Worm (Caenorhabditis elegans) whole organism, L4 larva: Measurements from ENCODE around the gene vha-15.

Source experiments
- F10B5.3 ChIP-seq: sonication (generic microtip); optimal IDR thresholded peaks from 2 replicates; lab custom pipeline; 2016; ENCODE audit warnings: mild to moderate bottlenecking, missing genetic modification characterization, missing compliant biosample characterization
- F37D6.2 ChIP-seq: sonication (generic microtip); optimal IDR thresholded peaks from 2 replicates; lab custom pipeline; 2016; ENCODE audit warnings: mild to moderate bottlenecking, missing genetic modification characterization, missing compliant biosample characterization
- F44E2.7 ChIP-seq: fragments of 200-800 bp; sonication (Bioruptor generic); IDR thresholded peaks from 2 replicates; pipeline ENCODE4 v2.1.2; 2022; ENCODE audit warnings: missing genetic modification characterization, missing compliant biosample characterization
- R02D3.7 ChIP-seq: fragments of 150-350 bp; sonication (generic microtip); optimal IDR thresholded peaks from 3 replicates; lab custom pipeline; 2014; ENCODE audit warnings: missing biosample characterization, missing genetic modification characterization
- T20F7.1 ChIP-seq: fragments of 200-800 bp; sonication (Bioruptor generic); optimal IDR thresholded peaks from 2 replicates; lab custom pipeline; 2018; ENCODE audit warnings: mild to moderate bottlenecking, missing genetic modification characterization, missing compliant biosample characterization
- T26A8.4 ChIP-seq: fragments of 200-800 bp; sonication (Bioruptor generic); IDR thresholded peaks from 2 replicates; pipeline ENCODE4 v1.3.6; 2022; ENCODE audit warnings: missing genetic modification characterization, missing compliant biosample characterization
- Y75B8A.6 ChIP-seq: fragments of 200-800 bp; sonication (Bioruptor generic); IDR thresholded peaks from 2 replicates; pipeline ENCODE4 v1.3.6; 2022; ENCODE audit warnings: missing genetic modification reagents, missing genetic modification characterization, missing compliant biosample characterization
- ZK337.2 ChIP-seq: fragments of 200-800 bp; sonication (Bioruptor generic); IDR thresholded peaks from 2 replicates; pipeline ENCODE4 v1.3.6; 2022; ENCODE audit warnings: missing genetic modification reagents, missing genetic modification characterization, missing compliant biosample characterization
- aly-2 ChIP-seq: sonication (generic microtip); optimal IDR thresholded peaks from 2 replicates; lab custom pipeline; 2018; ENCODE audit warnings: missing biosample characterization, missing genetic modification characterization
- ama-1 ChIP-seq: fragments of 150-350 bp; optimal IDR thresholded peaks from 2 replicates; lab custom pipeline; 2014; ENCODE audit warnings: inconsistent platforms, mixed read lengths
- arid-1 ChIP-seq: fragments of 200-800 bp; sonication (Bioruptor generic); conservative IDR thresholded peaks from 2 replicates; pipeline ENCODE4 v1.3.6; 2022; ENCODE audit warnings: missing genetic modification reagents, missing genetic modification characterization, missing compliant biosample characterization
- attf-4 ChIP-seq: sonication (generic microtip); optimal IDR thresholded peaks from 3 replicates; lab custom pipeline; 2017; ENCODE audit warnings: missing biosample characterization, missing genetic modification characterization
- ceh-20 ChIP-seq: fragments of 200-800 bp; sonication (Bioruptor generic); IDR thresholded peaks from 2 replicates; pipeline ENCODE4 v1.3.6; 2022; ENCODE audit warnings: missing genetic modification reagents, missing genetic modification characterization, missing compliant biosample characterization
- ceh-44 ChIP-seq: fragments of 200-800 bp; sonication (Bioruptor generic); IDR thresholded peaks from 2 replicates; pipeline ENCODE4 v1.3.6; 2022; ENCODE audit warnings: missing genetic modification reagents, missing genetic modification characterization, missing compliant biosample characterization
- ces-1 ChIP-seq: fragments of 150-350 bp; sonication (generic microtip); optimal IDR thresholded peaks from 4 replicates; lab custom pipeline; 2014; ENCODE audit warnings: missing biosample characterization, missing genetic modification reagents, missing genetic modification characterization
- cey-2 ChIP-seq: sonication (generic microtip); optimal IDR thresholded peaks from 3 replicates; lab custom pipeline; 2017; ENCODE audit warnings: missing genetic modification characterization, mild to moderate bottlenecking, missing compliant biosample characterization, antibody characterized with exemption, borderline replicate concordance; ENCODE audit not compliant: insufficient read depth
- ctbp-1 ChIP-seq: fragments of 200-800 bp; sonication (Bioruptor generic); IDR thresholded peaks from 2 replicates; pipeline ENCODE4 v1.3.6; 2022; ENCODE audit warnings: missing genetic modification reagents, missing genetic modification characterization, missing compliant biosample characterization
- duxl-1 ChIP-seq: sonication (generic microtip); optimal IDR thresholded peaks from 2 replicates; lab custom pipeline; 2016; ENCODE audit warnings: mild to moderate bottlenecking, missing genetic modification characterization, moderate library complexity, missing compliant biosample characterization; ENCODE audit not compliant: poor library complexity
- dve-1 ChIP-seq: sonication (generic microtip); optimal IDR thresholded peaks from 2 replicates; lab custom pipeline; 2017; ENCODE audit warnings: antibody characterized with exemption, mild to moderate bottlenecking, missing genetic modification characterization, missing compliant biosample characterization; ENCODE audit not compliant: insufficient read depth
- egl-43 ChIP-seq: fragments of 200-800 bp; sonication (Bioruptor generic); IDR thresholded peaks from 2 replicates; pipeline ENCODE4 v1.3.6; 2022; ENCODE audit warnings: missing genetic modification reagents, missing genetic modification characterization, missing compliant biosample characterization
- hif-1 ChIP-seq, 2 experiments: sonication (generic microtip); optimal IDR thresholded peaks; 2 replicates each; lab custom pipeline; 2016 to 2017; ENCODE audit warnings: missing compliant biosample characterization in 2 of 2, missing genetic modification characterization in 2 of 2, missing genetic modification reagents in 2 of 2, missing genotype in 2 of 2, mild to moderate bottlenecking in 1 of 2
- hlh-30 ChIP-seq: sonication (generic microtip); optimal IDR thresholded peaks from 2 replicates; lab custom pipeline; 2017; ENCODE audit warnings: antibody characterized with exemption, mild to moderate bottlenecking, missing genetic modification characterization, missing compliant biosample characterization; ENCODE audit not compliant: insufficient read depth
- jun-1 ChIP-seq: fragments of 150-350 bp; optimal IDR thresholded peaks from 2 replicates; lab custom pipeline; 2014; ENCODE audit warnings: missing biosample characterization, missing genetic modification reagents, missing genetic modification characterization
- lin-13 ChIP-seq: fragments of 150-350 bp; optimal IDR thresholded peaks from 2 replicates; lab custom pipeline; 2014; ENCODE audit warnings: missing biosample characterization, missing genetic modification reagents, missing genetic modification characterization
- lin-15B ChIP-seq: fragments of 150-350 bp; sonication (generic microtip); optimal IDR thresholded peaks from 3 replicates; lab custom pipeline; 2014; ENCODE audit warnings: missing biosample characterization, missing genetic modification characterization
- lin-29 ChIP-seq: fragments of 200-800 bp; sonication (Bioruptor generic); IDR thresholded peaks from 2 replicates; pipeline ENCODE4 v1.3.6; 2022; ENCODE audit warnings: missing genetic modification reagents, missing genetic modification characterization, missing compliant biosample characterization
- lin-38 ChIP-seq: fragments of 200-800 bp; sonication (Bioruptor generic); IDR thresholded peaks from 2 replicates; pipeline ENCODE4 v1.3.6; 2022; ENCODE audit warnings: missing genetic modification reagents, missing genetic modification characterization, missing compliant biosample characterization
- lir-3 ChIP-seq: sonication (generic microtip); optimal IDR thresholded peaks from 2 replicates; lab custom pipeline; 2016; ENCODE audit warnings: mild to moderate bottlenecking, missing genetic modification characterization, missing compliant biosample characterization
- lsy-2 ChIP-seq, 2 experiments: fragments of 150-350 bp in 1 of 2; sonication (generic microtip) in 1 of 2; optimal IDR thresholded peaks; 2 replicates each; lab custom pipeline; 2014 to 2017; ENCODE audit warnings: missing biosample characterization in 2 of 2, missing genetic modification characterization in 2 of 2
- madf-5 ChIP-seq, 2 experiments: fragments of 200-800 bp; sonication (Bioruptor generic); IDR thresholded peaks; 2 replicates each; pipeline ENCODE4 v1.3.6; 2022; ENCODE audit warnings: missing compliant biosample characterization in 2 of 2, missing genetic modification characterization in 2 of 2
- mep-1 ChIP-seq: fragments of 150-350 bp; sonication (generic microtip); optimal IDR thresholded peaks from 3 replicates; lab custom pipeline; 2014; ENCODE audit warnings: missing biosample characterization, missing genetic modification characterization
- nhr-25 ChIP-seq: sonication (generic microtip); optimal IDR thresholded peaks from 2 replicates; lab custom pipeline; 2017; ENCODE audit warnings: missing genetic modification characterization, mild to moderate bottlenecking, missing compliant biosample characterization, antibody characterized with exemption, moderate library complexity, borderline replicate concordance; ENCODE audit not compliant: insufficient read depth
- nhr-28 ChIP-seq: fragments of 150-350 bp; optimal IDR thresholded peaks from 2 replicates; lab custom pipeline; 2014; ENCODE audit warnings: missing biosample characterization, missing genetic modification characterization
- nhr-41 ChIP-seq: fragments of 200-800 bp; sonication (Bioruptor generic); IDR thresholded peaks from 2 replicates; pipeline ENCODE4 v1.3.6; 2022; ENCODE audit warnings: missing genetic modification reagents, missing genetic modification characterization, missing compliant biosample characterization
- nhr-77 ChIP-seq: fragments of 150-350 bp; optimal IDR thresholded peaks from 2 replicates; lab custom pipeline; 2014; ENCODE audit warnings: missing biosample characterization, missing genetic modification characterization
- pha-4 ChIP-seq, 2 experiments: fragments of 150-350 bp in 1 of 2; fragments of 200-800 bp in 1 of 2; sonication (Bioruptor generic) in 1 of 2; IDR thresholded peaks in 1 of 2; optimal IDR thresholded peaks in 1 of 2; 2 replicates each; pipeline versions ENCODE4 v1.3.6 to Lab custom; 2014 to 2022; ENCODE audit warnings: missing genetic modification characterization in 2 of 2, missing genetic modification reagents in 2 of 2, missing biosample characterization in 1 of 2, missing compliant biosample characterization in 1 of 2
- php-3 ChIP-seq: fragments of 200-800 bp; sonication (Bioruptor generic); IDR thresholded peaks from 2 replicates; pipeline ENCODE4 v1.3.6; 2022; ENCODE audit warnings: missing genetic modification reagents, missing genetic modification characterization, missing compliant biosample characterization
- spr-1 ChIP-seq: sonication (generic microtip); optimal IDR thresholded peaks from 2 replicates; lab custom pipeline; 2016; ENCODE audit warnings: mild to moderate bottlenecking, missing genetic modification characterization, missing compliant biosample characterization
- spr-3 ChIP-seq: fragments of 200-800 bp; sonication (Bioruptor generic); optimal IDR thresholded peaks from 2 replicates; lab custom pipeline; 2018; ENCODE audit warnings: mild to moderate bottlenecking, missing genetic modification characterization, missing compliant biosample characterization
- tra-1 ChIP-seq: fragments of 200-800 bp; sonication (Bioruptor generic); IDR thresholded peaks from 2 replicates; pipeline ENCODE4 v1.3.6; 2022; ENCODE audit warnings: missing genetic modification reagents, missing genetic modification characterization, missing compliant biosample characterization
- unc-62 ChIP-seq, 3 experiments: fragments of 150-350 bp in 1 of 3; sonication (generic microtip); optimal IDR thresholded peaks in 2 of 3; peaks in 1 of 3; 1 replicate in 1 of 3; 2 replicates in 2 of 3; lab custom pipeline; 2014 to 2017; ENCODE audit warnings: missing biosample characterization in 3 of 3, missing genetic modification characterization in 3 of 3, missing genetic modification reagents in 3 of 3, missing genotype in 1 of 3
- vab-7 ChIP-seq: fragments of 200-800 bp; sonication (Bioruptor generic); IDR thresholded peaks from 2 replicates; pipeline ENCODE4 v1.3.6; 2022; ENCODE audit warnings: missing genetic modification reagents, missing genetic modification characterization, missing compliant biosample characterization
- zip-11 ChIP-seq: fragments of 200-800 bp; sonication (Bioruptor generic); IDR thresholded peaks from 2 replicates; pipeline ENCODE4 v1.3.6; 2022; ENCODE audit warnings: missing genetic modification characterization, missing compliant biosample characterization
- zip-2 ChIP-seq: fragments of 150-350 bp; optimal IDR thresholded peaks from 2 replicates; lab custom pipeline; 2014; ENCODE audit warnings: missing biosample characterization, missing genetic modification characterization
- ztf-7 ChIP-seq: fragments of 150-350 bp; optimal IDR thresholded peaks from 2 replicates; lab custom pipeline; 2014; ENCODE audit warnings: missing biosample characterization, missing genetic modification characterization

Gene vha-15

ce11 chrX:2237438-2237961 lies at the start of gene vha-15 (continued):
- TF ChIP-seq vab-7 (no peak; the same call in 1 of the 2 replicates), egl-43 (no peak), tra-1 (GFP tag; lab: Robert Waterston, UW) (no peak), lsy-2 (tag; optimal IDR thresholded peaks at IDR 0.05; lab: Kevin White, UChicago) (peak; percentile 86 to 93), mep-1 (peak; percentile 88), zip-2 (tag; lab: Kevin White, UChicago) (no peak), madf-5 (GFP tag; IDR thresholded peaks at IDR 0.05; lab: Robert Waterston, UW) (no peak), jun-1 (no peak), dve-1 (tag; lab: Kevin White, UChicago) (peak; percentile 80), F44E2.7 (GFP tag; lab: Robert Waterston, UW) (no peak), arid-1 (no peak), attf-4 (tag; lab: Kevin White, UChicago) (no peak), nhr-77 (tag; lab: Kevin White, UChicago) (peak; percentile 67), spr-1 (tag; lab: Kevin White, UChicago) (no peak), nhr-25 (tag; lab: Kevin White, UChicago) (peak; percentile 13), ceh-44 (GFP tag; lab: Robert Waterston, UW) (no peak), lin-15B (no peak), ama-1 (lab: Kevin White, UChicago) (no peak), ctbp-1 (GFP tag; lab: Robert Waterston, UW) (peak; percentile 69), ceh-20 (no peak), F37D6.2 (no peak), Y75B8A.6 (no peak), hlh-30 (tag; lab: Kevin White, UChicago) (peak; percentile 76), aly-2 (tag; lab: Kevin White, UChicago) (no peak), R02D3.7 (tag; lab: Kevin White, UChicago) (no peak), ces-1 (GFP tag; lab: Kevin White, UChicago) (no peak), lin-29 (GFP tag; lab: Robert Waterston, UW) (no peak), unc-62 (GFP tag; optimal IDR thresholded peaks at IDR 0.05 in 1 of 2; lab: Kevin White, UChicago) (peak in 1 of 2 experiments; percentile 81), unc-62 (tag; optimal IDR thresholded peaks at IDR 0.05; lab: Kevin White, UChicago) (no peak), nhr-28 (tag; lab: Kevin White, UChicago) (peak; percentile 71), T26A8.4 (GFP tag; lab: Robert Waterston, UW) (no peak), lin-13 (GFP tag; lab: Kevin White, UChicago) (peak; percentile 79), pha-4 (GFP tag; IDR thresholded peaks at IDR 0.05; lab: Robert Waterston, UW) (0 out of 2 replicates have a peak, but pooled peaks have one; percentile 35), pha-4 (tag; optimal IDR thresholded peaks at IDR 0.05; lab: Kevin White, UChicago) (peak; percentile 31), zip-11 (no peak), ZK337.2 (GFP tag; lab: Robert Waterston, UW) (no peak), cey-2 (tag; lab: Kevin White, UChicago) (no peak), F10B5.3 (tag; lab: Kevin White, UChicago) (no peak), nhr-41 (no peak), duxl-1 (tag; lab: Kevin White, UChicago) (peak; percentile 51), lir-3 (no peak), hif-1 (tag; optimal IDR thresholded peaks at IDR 0.05; lab: Kevin White, UChicago) (peak in 1 of 2 experiments; percentile 41), T20F7.1 (GFP tag; lab: Kevin White, UChicago) (no peak), php-3 (no peak), spr-3 (GFP tag; lab: Kevin White, UChicago) (no peak), ztf-7 (tag; lab: Kevin White, UChicago) (no peak), lin-38 (GFP tag; lab: Robert Waterston, UW) (no peak)
